Worm (Caenorhabditis elegans): ENCODE measurements around the gene eif-2Bdelta.

Gene eif-2Bdelta

ce11 chrV:9563585-9563984 lies 50.0 kb downstream of the eif-2Bdelta start:
- TF ChIP-seq him-1 (tag; optimal IDR thresholded peaks at IDR 0.05), result no peak
- TF ChIP-seq F55B11.4 (tag; optimal IDR thresholded peaks at IDR 0.05; ENCODE audit: borderline replicate concordance, insufficient read depth), result no peak
- peak; percentile 7 for TF ChIP-seq atf-7 (tag; optimal IDR thresholded peaks at IDR 0.05)
- TF ChIP-seq pha-4 (tag; optimal IDR thresholded peaks at IDR 0.05), result no peak
